Worm (Caenorhabditis elegans) whole organism, young adult: ENCODE data around the gene F47G3.4.

Experiments used
- F49E8.2 ChIP-seq: sonication (generic microtip); optimal IDR thresholded peaks from 3 replicates; lab custom pipeline; 2017; ENCODE audit warnings: missing genetic modification characterization, mild to moderate bottlenecking, missing compliant biosample characterization, antibody characterized with exemption, moderate library complexity; ENCODE audit not compliant: insufficient read depth
- cebp-2 ChIP-seq: fragments of 200-800 bp; sonication (Bioruptor generic); IDR thresholded peaks from 2 replicates; pipeline ENCODE4 v1.3.6; 2022; ENCODE audit warnings: missing genetic modification characterization, missing compliant biosample characterization
- ceh-40 ChIP-seq: fragments of 200-800 bp; sonication (Bioruptor generic); IDR thresholded peaks from 2 replicates; pipeline ENCODE4 v1.3.6; 2022; ENCODE audit warnings: missing genetic modification characterization, missing compliant biosample characterization
- ceh-79 ChIP-seq: sonication (generic microtip); optimal IDR thresholded peaks from 2 replicates; lab custom pipeline; 2017; ENCODE audit warnings: mild to moderate bottlenecking, missing genetic modification characterization, missing compliant biosample characterization
- dpl-1 ChIP-seq: fragments of 150-350 bp; optimal IDR thresholded peaks from 2 replicates; lab custom pipeline; 2014; ENCODE audit warnings: missing biosample characterization, missing genetic modification reagents, missing genetic modification characterization
- ekl-4 ChIP-seq: fragments of 200-800 bp; sonication (Bioruptor generic); IDR thresholded peaks from 2 replicates; pipeline ENCODE4 v1.3.6; 2022; ENCODE audit warnings: missing genetic modification reagents, missing genetic modification characterization, missing compliant biosample characterization
- hmg-1.2 ChIP-seq: fragments of 200-800 bp; sonication (Bioruptor generic); IDR thresholded peaks from 2 replicates; pipeline ENCODE4 v1.3.6; 2022; ENCODE audit warnings: missing genetic modification reagents, missing genetic modification characterization, missing compliant biosample characterization
- madf-3 ChIP-seq: fragments of 200-800 bp; sonication (Bioruptor generic); IDR thresholded peaks from 2 replicates; pipeline ENCODE4 v1.3.6; 2022; ENCODE audit warnings: missing genetic modification reagents, missing genetic modification characterization, missing compliant biosample characterization
- madf-6 ChIP-seq: fragments of 200-800 bp; sonication (Bioruptor generic); IDR thresholded peaks from 2 replicates; pipeline ENCODE4 v1.3.6; 2022; ENCODE audit warnings: missing genetic modification reagents, missing genetic modification characterization, missing compliant biosample characterization
- mxl-1 ChIP-seq: sonication (generic microtip); optimal IDR thresholded peaks from 2 replicates; lab custom pipeline; 2016; ENCODE audit warnings: missing genetic modification characterization, missing compliant biosample characterization
- pbrm-1 ChIP-seq: fragments of 200-800 bp; sonication (Bioruptor generic); IDR thresholded peaks from 2 replicates; pipeline ENCODE4 v1.3.6; 2022; ENCODE audit warnings: missing genetic modification reagents, missing genetic modification characterization, missing compliant biosample characterization
- snpc-4 ChIP-seq, 5 experiments: fragments of 150-350 bp in 1 of 5; sonication (generic microtip) in 4 of 5; optimal IDR thresholded peaks; 2 replicates each; lab custom pipeline; 2014 to 2018; ENCODE audit warnings: missing genetic modification characterization in 5 of 5, missing biosample characterization in 3 of 5, antibody characterized with exemption in 2 of 5, mild to moderate bottlenecking in 2 of 5, missing compliant biosample characterization in 2 of 5, missing genotype in 2 of 5, moderate library complexity in 2 of 5, missing genetic modification reagents in 1 of 5
- unc-62 ChIP-seq: fragments of 150-350 bp; optimal IDR thresholded peaks from 2 replicates; lab custom pipeline; 2014; ENCODE audit warnings: missing biosample characterization, missing genetic modification reagents, missing genetic modification characterization

- no peak; the same call in none of the 2 replicates for TF ChIP-seq hmg-1.2 (GFP tag; lab: Robert Waterston, UW)
- no peak for TF ChIP-seq ceh-40 (GFP tag; lab: Robert Waterston, UW)
- no peak for TF ChIP-seq madf-3 (GFP tag; lab: Robert Waterston, UW)
- no peak for TF ChIP-seq ekl-4 (GFP tag; lab: Robert Waterston, UW)
- no peak for TF ChIP-seq pbrm-1 (GFP tag; lab: Robert Waterston, UW)
- TF ChIP-seq dpl-1 (GFP tag; lab: Kevin White, UChicago), result no peak
- no peak for TF ChIP-seq madf-6 (GFP tag; lab: Robert Waterston, UW)
- TF ChIP-seq snpc-4 (GFP tag; optimal IDR thresholded peaks at IDR 0.05; lab: Kevin White, UChicago), result no peak
- peak in 2 of 4 experiments; percentile 70 to 83 for TF ChIP-seq snpc-4 (tag; optimal IDR thresholded peaks at IDR 0.05; lab: Kevin White, UChicago)
- no peak for TF ChIP-seq cebp-2 (GFP tag; lab: Robert Waterston, UW)
- TF ChIP-seq ceh-79 (tag; lab: Kevin White, UChicago), result no peak
- TF ChIP-seq mxl-1 (tag; lab: Kevin White, UChicago), result no peak
- no peak for TF ChIP-seq unc-62 (GFP tag; lab: Kevin White, UChicago)
- no peak for TF ChIP-seq F49E8.2 (tag; lab: Kevin White, UChicago)
These were observed 28.5 kb upstream of the F47G3.4 start for ce11 chrX:2352929-2353328.
